Worm (Caenorhabditis elegans) whole organism, L2 larva: ENCODE measurements around the gene W06F12.2.

Experiments
- C34F6.9 ChIP-seq: fragments of 150-350 bp; optimal IDR thresholded peaks from 2 replicates; lab custom pipeline; 2014; ENCODE audit warnings: missing biosample characterization, missing genetic modification characterization
- F13H6.1 ChIP-seq: sonication (generic microtip); optimal IDR thresholded peaks from 2 replicates; lab custom pipeline; 2016; ENCODE audit warnings: missing genetic modification characterization, missing compliant biosample characterization
- R02D3.7 ChIP-seq: fragments of 150-350 bp; optimal IDR thresholded peaks from 2 replicates; lab custom pipeline; 2014; ENCODE audit warnings: missing biosample characterization, missing genetic modification characterization
- Y55F3AM.14 ChIP-seq: fragments of 200-800 bp; sonication (Bioruptor generic); optimal IDR thresholded peaks from 2 replicates; lab custom pipeline; 2018; ENCODE audit warnings: mild to moderate bottlenecking, missing genetic modification characterization, missing compliant biosample characterization
- blmp-1 ChIP-seq: sonication (generic microtip); optimal IDR thresholded peaks from 2 replicates; lab custom pipeline; 2017; ENCODE audit warnings: missing genetic modification characterization, mild to moderate bottlenecking, missing compliant biosample characterization, antibody characterized with exemption, moderate library complexity; ENCODE audit not compliant: insufficient read depth
- ceh-16 ChIP-seq: fragments of 150-350 bp; optimal IDR thresholded peaks from 2 replicates; lab custom pipeline; 2014; ENCODE audit warnings: missing biosample characterization, missing genetic modification characterization
- ceh-82 ChIP-seq: fragments of 150-350 bp; optimal IDR thresholded peaks from 2 replicates; lab custom pipeline; 2014; ENCODE audit warnings: missing biosample characterization, missing genetic modification characterization
- crh-2 ChIP-seq: sonication (generic microtip); optimal IDR thresholded peaks from 2 replicates; lab custom pipeline; 2017; ENCODE audit warnings: missing biosample characterization, missing genetic modification characterization
- dmd-4 ChIP-seq: sonication (generic microtip); optimal IDR thresholded peaks from 2 replicates; lab custom pipeline; 2017; ENCODE audit warnings: missing biosample characterization, missing genetic modification characterization
- egl-27 ChIP-seq: sonication (generic microtip); optimal IDR thresholded peaks from 3 replicates; lab custom pipeline; 2017; ENCODE audit warnings: missing biosample characterization, missing genetic modification reagents, missing genetic modification characterization
- elt-3 ChIP-seq: sonication (generic microtip); optimal IDR thresholded peaks from 2 replicates; lab custom pipeline; 2017; ENCODE audit warnings: missing biosample characterization, missing genetic modification characterization
- fos-1 ChIP-seq: fragments of 150-350 bp; optimal IDR thresholded peaks from 2 replicates; lab custom pipeline; 2014; ENCODE audit warnings: missing biosample characterization, missing genetic modification characterization
- lin-11 ChIP-seq: fragments of 150-350 bp; sonication (generic microtip); optimal IDR thresholded peaks from 2 replicates; lab custom pipeline; 2014; ENCODE audit warnings: missing biosample characterization, missing genetic modification characterization, inconsistent platforms, mixed read lengths
- lin-13 ChIP-seq: fragments of 150-350 bp; optimal IDR thresholded peaks from 2 replicates; lab custom pipeline; 2014; ENCODE audit warnings: missing biosample characterization, missing genetic modification reagents, missing genetic modification characterization
- lin-39 ChIP-seq: fragments of 150-350 bp; optimal IDR thresholded peaks from 2 replicates; lab custom pipeline; 2014; ENCODE audit warnings: missing biosample characterization, missing genetic modification reagents, missing genetic modification characterization
- mab-5 ChIP-seq: fragments of 150-350 bp; optimal IDR thresholded peaks from 2 replicates; lab custom pipeline; 2014; ENCODE audit warnings: missing biosample characterization, missing genetic modification characterization
- nhr-10 ChIP-seq: sonication (generic microtip); optimal IDR thresholded peaks from 2 replicates; lab custom pipeline; 2017; ENCODE audit warnings: missing biosample characterization, missing genetic modification characterization
- nhr-11 ChIP-seq: fragments of 150-350 bp; optimal IDR thresholded peaks from 2 replicates; lab custom pipeline; 2014; ENCODE audit warnings: missing biosample characterization, missing genetic modification characterization
- nhr-12 ChIP-seq: fragments of 150-350 bp; optimal IDR thresholded peaks from 2 replicates; lab custom pipeline; 2014; ENCODE audit warnings: missing biosample characterization, missing genetic modification characterization
- nhr-129 ChIP-seq: fragments of 150-350 bp; optimal IDR thresholded peaks from 2 replicates; lab custom pipeline; 2014; ENCODE audit warnings: missing biosample characterization, missing genetic modification characterization
- nhr-21 ChIP-seq: fragments of 150-350 bp; optimal IDR thresholded peaks from 2 replicates; lab custom pipeline; 2014; ENCODE audit warnings: missing biosample characterization, missing genetic modification characterization
- nhr-23 ChIP-seq: fragments of 150-350 bp; optimal IDR thresholded peaks from 2 replicates; lab custom pipeline; 2014; ENCODE audit warnings: missing biosample characterization, missing genetic modification reagents, missing genetic modification characterization
- nhr-6 ChIP-seq: fragments of 150-350 bp; optimal IDR thresholded peaks from 2 replicates; lab custom pipeline; 2014; ENCODE audit warnings: missing biosample characterization, missing genetic modification characterization
- nhr-77 ChIP-seq: fragments of 150-350 bp; optimal IDR thresholded peaks from 2 replicates; lab custom pipeline; 2014; ENCODE audit warnings: missing biosample characterization, missing genetic modification characterization
- peb-1 ChIP-seq: fragments of 150-350 bp; optimal IDR thresholded peaks from 2 replicates; lab custom pipeline; 2014; ENCODE audit warnings: missing biosample characterization, missing genetic modification characterization
- sem-4 ChIP-seq: fragments of 150-350 bp; optimal IDR thresholded peaks from 2 replicates; lab custom pipeline; 2014; ENCODE audit warnings: missing biosample characterization, missing genetic modification reagents, missing genetic modification characterization
- skn-1 ChIP-seq: sonication (generic microtip); optimal IDR thresholded peaks from 2 replicates; lab custom pipeline; 2017; ENCODE audit warnings: missing biosample characterization, missing genetic modification characterization
- sma-3 ChIP-seq: sonication (generic microtip); optimal IDR thresholded peaks from 2 replicates; lab custom pipeline; 2016; ENCODE audit warnings: missing genetic modification reagents, missing genetic modification characterization, missing compliant biosample characterization
- sma-9 ChIP-seq, 2 experiments: fragments of 150-350 bp in 1 of 2; sonication (generic microtip) in 1 of 2; optimal IDR thresholded peaks; 2 replicates each; lab custom pipeline; 2014 to 2016; ENCODE audit warnings: missing genetic modification characterization in 2 of 2, mild to moderate bottlenecking in 1 of 2, missing biosample characterization in 1 of 2, missing compliant biosample characterization in 1 of 2, missing genetic modification reagents in 1 of 2, moderate library complexity in 1 of 2
- snpc-4 ChIP-seq: fragments of 150-350 bp; optimal IDR thresholded peaks from 2 replicates; lab custom pipeline; 2014; ENCODE audit warnings: missing biosample characterization, missing genetic modification characterization
- unc-39 ChIP-seq: fragments of 150-350 bp; optimal IDR thresholded peaks from 2 replicates; lab custom pipeline; 2014; ENCODE audit warnings: missing biosample characterization, missing genetic modification characterization
- ztf-11 ChIP-seq: sonication (generic microtip); optimal IDR thresholded peaks from 2 replicates; lab custom pipeline; 2017; ENCODE audit warnings: missing biosample characterization, missing genetic modification characterization
- ztf-4 ChIP-seq: fragments of 150-350 bp; optimal IDR thresholded peaks from 2 replicates; lab custom pipeline; 2014; ENCODE audit warnings: missing biosample characterization, missing genetic modification characterization

Gene W06F12.2

DNA sequence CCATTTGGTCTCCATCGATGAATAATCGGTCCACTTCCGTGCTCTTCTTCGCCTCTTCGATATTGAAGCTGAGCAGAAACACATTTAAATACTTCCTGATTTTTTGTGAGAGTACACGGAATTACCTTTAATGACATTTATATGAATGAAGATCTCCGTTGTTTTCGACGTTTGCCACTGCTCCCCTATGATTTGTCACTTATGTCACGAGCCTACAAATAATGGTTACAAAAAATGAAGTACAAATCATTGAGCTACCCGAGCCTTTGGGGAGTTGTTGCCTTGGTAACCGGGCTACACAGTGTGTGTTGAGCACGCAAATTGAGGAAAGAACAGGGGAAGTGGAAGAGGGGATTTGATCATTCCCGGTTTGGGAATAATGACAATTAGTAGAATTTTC is 45.2 kb downstream of the W06F12.2 start, which contains the start of gene dyf-2:
Gene dyf-2 (minus strand): TSS at position 137 of the 400 bp plus-strand sequence.
- TF ChIP-seq fos-1 (tag; lab: Kevin White, UChicago) (no peak), nhr-129 (tag; lab: Kevin White, UChicago) (no peak), mab-5 (no peak), nhr-11 (tag; lab: Kevin White, UChicago) (no peak), nhr-77 (tag; lab: Kevin White, UChicago) (no peak), nhr-23 (tag; lab: Kevin White, UChicago) (no peak), nhr-21 (tag; lab: Kevin White, UChicago) (no peak), ztf-4 (no peak), nhr-10 (tag; lab: Kevin White, UChicago) (no peak), sem-4 (no peak), lin-13 (GFP tag; lab: Kevin White, UChicago) (no peak), snpc-4 (no peak), Y55F3AM.14 (no peak), ceh-82 (no peak), nhr-12 (tag; lab: Kevin White, UChicago) (no peak), unc-39 (no peak), peb-1 (tag; lab: Kevin White, UChicago) (no peak)

DNA sequence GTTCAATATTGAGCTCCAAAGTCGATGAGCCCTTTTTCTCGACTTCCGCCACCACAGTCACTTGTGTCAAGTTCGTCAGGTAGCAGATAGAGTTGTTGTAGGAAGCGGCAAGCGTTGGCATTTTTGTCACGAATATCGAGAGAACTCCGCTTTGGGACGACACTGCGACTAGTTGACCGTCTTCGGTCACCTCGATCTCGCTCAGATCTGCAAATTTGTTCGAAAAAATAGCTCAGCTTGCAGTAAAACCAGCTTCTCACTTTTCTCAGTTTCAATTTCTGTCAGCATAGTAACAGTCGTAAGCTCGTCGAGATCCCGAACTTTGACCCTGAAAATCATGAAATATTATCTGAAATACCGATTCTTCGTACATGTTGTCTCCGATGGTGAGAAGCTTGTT is 47.3 kb downstream of the W06F12.2 start:
- no peak for TF ChIP-seq skn-1 (tag; lab: Kevin White, UChicago)

DNA sequence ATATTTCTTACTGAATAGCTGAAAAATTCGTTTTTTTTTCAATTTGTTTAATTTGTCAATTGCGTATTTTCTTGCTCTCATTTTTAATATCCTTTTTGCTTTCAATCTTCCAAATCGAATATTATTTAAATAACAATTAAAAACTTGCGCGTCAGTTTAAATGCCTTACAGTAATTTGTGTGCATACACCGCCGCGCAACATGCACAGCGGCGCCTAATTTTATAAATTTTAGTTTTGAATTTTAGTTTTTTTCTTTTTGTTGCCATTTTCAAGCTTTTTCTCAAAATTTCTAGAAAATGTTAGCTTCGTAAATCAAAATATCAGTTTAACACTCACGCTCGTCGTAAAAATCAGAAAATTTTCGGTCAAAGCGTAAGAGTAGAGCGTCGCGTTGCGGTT is 48.2 kb downstream of the W06F12.2 start:
- no peak for TF ChIP-seq ceh-16
- TF ChIP-seq sma-3, result no peak
- TF ChIP-seq unc-39, result no peak
- TF ChIP-seq, all 48 proteins: peak for 0

DNA sequence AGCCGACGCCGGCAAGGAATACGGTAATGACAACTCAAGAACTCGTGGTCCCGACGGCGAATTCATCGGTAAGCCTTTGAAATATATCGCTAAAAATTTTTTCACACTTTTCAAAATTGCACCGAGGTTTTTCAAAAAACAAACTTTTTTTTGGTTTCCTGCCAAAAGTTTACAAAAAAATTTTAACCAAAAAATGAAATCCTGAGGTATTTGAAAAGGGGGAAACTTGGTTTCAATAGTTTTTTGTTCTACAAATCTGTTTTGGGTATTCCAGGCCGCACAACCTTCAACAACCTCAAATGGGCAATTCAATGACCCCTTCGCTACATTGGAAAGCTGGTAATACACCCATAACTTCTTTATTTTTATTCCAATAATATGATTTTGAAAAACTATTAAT is 49.5 kb downstream of the W06F12.2 start:
- TF ChIP-seq sem-4 (no peak), nhr-12 (tag; lab: Kevin White, UChicago) (no peak), crh-2 (no peak), C34F6.9 (no peak), lin-11 (no peak), F13H6.1 (tag; lab: Kevin White, UChicago) (no peak), R02D3.7 (tag; lab: Kevin White, UChicago) (no peak), mab-5 (no peak), Y55F3AM.14 (no peak), dmd-4 (tag; lab: Kevin White, UChicago) (no peak), elt-3 (tag; lab: Kevin White, UChicago) (no peak), blmp-1 (no peak), sma-9 (GFP tag; optimal IDR thresholded peaks at IDR 0.05; lab: Kevin White, UChicago) (no peak), sma-9 (tag; optimal IDR thresholded peaks at IDR 0.05; lab: Kevin White, UChicago) (no peak), lin-39 (no peak), nhr-6 (tag; lab: Kevin White, UChicago) (no peak), nhr-10 (tag; lab: Kevin White, UChicago) (no peak), nhr-129 (tag; lab: Kevin White, UChicago) (no peak), ceh-82 (no peak), ztf-11 (tag; lab: Kevin White, UChicago) (no peak)

DNA sequence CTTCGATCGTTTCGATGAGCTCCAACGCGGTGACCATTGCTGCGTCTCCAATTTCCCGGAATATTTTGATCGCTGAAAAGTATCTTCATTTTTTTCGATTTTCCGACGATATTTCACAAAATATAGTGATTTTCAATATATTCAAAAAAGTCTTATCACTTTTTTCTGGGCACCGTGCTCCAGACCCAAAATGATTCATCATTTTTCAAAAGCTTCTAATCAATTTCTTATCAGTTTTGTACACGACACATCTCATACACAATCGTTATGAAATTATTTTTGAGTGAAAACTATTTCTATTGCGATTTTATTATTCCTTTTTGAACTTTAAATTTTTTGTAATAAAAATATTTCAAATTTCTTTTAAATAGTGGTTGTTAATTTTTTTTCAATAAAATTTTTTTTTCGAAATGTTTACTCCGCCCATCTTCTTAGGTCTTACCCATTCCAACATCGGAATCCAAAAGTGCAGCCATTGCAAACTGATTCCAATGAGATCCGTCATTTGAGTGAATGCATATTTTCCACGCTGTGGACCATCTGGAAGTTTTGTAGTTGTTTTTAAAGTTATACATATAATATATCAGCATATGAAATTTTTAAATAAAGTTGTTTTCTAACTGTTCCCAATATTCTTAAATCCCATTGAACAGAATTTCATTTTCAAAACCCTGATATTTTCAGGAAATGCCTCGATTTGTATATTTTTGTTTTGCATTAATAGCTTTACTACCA is 52.6 kb downstream of the W06F12.2 start, which contains the start of gene sid-2:
Gene sid-2 (plus strand): TSS at position 685 of the 735 bp plus-strand sequence.
- peak; percentile 9 for TF ChIP-seq skn-1 (tag; lab: Kevin White, UChicago)
- no peak for TF ChIP-seq sma-3
- TF ChIP-seq fos-1 (tag; lab: Kevin White, UChicago), result peak; percentile 96
- TF ChIP-seq egl-27 (tag; lab: Kevin White, UChicago), result no peak
- TF ChIP-seq unc-39, result no peak
- TF ChIP-seq crh-2, result peak; percentile 42
- TF ChIP-seq F13H6.1 (tag; lab: Kevin White, UChicago), result no peak
